Fruit fly (Drosophila melanogaster): ENCODE measurements around the gene Naa20B.

Naa20B gene

DNA sequence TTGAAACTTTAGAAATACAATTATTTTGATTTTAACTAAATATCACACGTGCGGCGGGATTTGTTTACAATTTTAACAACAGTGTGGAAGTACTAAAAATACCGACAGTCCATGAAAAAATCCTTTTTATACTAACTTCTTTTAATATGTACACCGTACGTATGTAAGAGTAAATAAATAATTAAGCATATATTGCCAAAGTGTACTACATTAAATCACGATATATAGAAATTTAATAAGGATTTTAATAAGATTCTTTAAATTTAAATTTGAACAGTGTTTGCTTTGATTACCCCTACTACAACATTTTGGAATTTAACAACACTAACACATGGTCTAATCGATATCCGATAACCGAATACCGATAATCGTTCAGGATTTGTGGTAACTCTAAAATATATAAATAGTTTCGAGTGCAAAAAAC lies 35.0 kb upstream of the Naa20B start, which contains the start of the genes Ski6 and CG16812 (continued):
- TF ChIP-seq CG3838 (GFP tag; optimal IDR thresholded peaks at IDR 0.05) (no peak), ftz-f1 (GFP tag; optimal IDR thresholded peaks at IDR 0.05) (no peak), CG42726 (GFP tag; IDR thresholded peaks at IDR 0.05; ENCODE audit: partially characterized antibody) (no peak), C15 (GFP tag; IDR thresholded peaks at IDR 0.05) (no peak), CG11085 (GFP tag; IDR thresholded peaks at IDR 0.05) (0 out of 2 replicates have a peak, but pooled peaks have one; percentile 26), dimm (GFP tag; IDR thresholded peaks at IDR 0.05) (no peak), CG10959 (GFP tag; IDR thresholded peaks at IDR 0.05) (no peak), CG4282 (GFP tag; optimal IDR thresholded peaks at IDR 0.05) (no peak), sob (GFP tag; IDR thresholded peaks at IDR 0.05) (no peak; the same call in 1 of the 2 replicates), sim (GFP tag; IDR thresholded peaks at IDR 0.05) (no peak), Gsc (GFP tag; IDR thresholded peaks at IDR 0.05) (no peak), phol (tag; optimal IDR thresholded peaks at IDR 0.05) (peak; percentile 82), gt (GFP tag; IDR thresholded peaks at IDR 0.05) (no peak), tio (GFP tag; optimal IDR thresholded peaks at IDR 0.05) (no peak), sima (GFP tag; optimal IDR thresholded peaks at IDR 0.05) (no peak), disco-r (GFP tag; optimal IDR thresholded peaks at IDR 0.05) (no peak), corto (GFP tag; optimal IDR thresholded peaks at IDR 0.05) (no peak), CG10147 (GFP tag; optimal IDR thresholded peaks at IDR 0.05) (no peak), Sin3A (optimal IDR thresholded peaks at IDR 0.05) (no peak), Hr78 (GFP tag; optimal IDR thresholded peaks at IDR 0.05) (no peak), Usf (GFP tag; optimal IDR thresholded peaks at IDR 0.05) (no peak), CG4854 (GFP tag; optimal IDR thresholded peaks at IDR 0.05) (no peak), CG10654 (GFP tag; optimal IDR thresholded peaks at IDR 0.05) (peak; percentile 65), CG8765 (GFP tag; IDR thresholded peaks at IDR 0.05) (no peak), gem (tag; optimal IDR thresholded peaks at IDR 0.05) (peak; percentile 89), fru (optimal IDR thresholded peaks at IDR 0.05) (no peak), Xrp1 (GFP tag; IDR thresholded peaks at IDR 0.05) (peak; percentile 76), jing (GFP tag; optimal IDR thresholded peaks at IDR 0.05) (no peak), CG10321 (GFP tag; IDR thresholded peaks at IDR 0.05) (no peak), bsh (GFP tag; optimal IDR thresholded peaks at IDR 0.05) (peak in 1 of 2 experiments; percentile 79), NC2β (GFP tag; optimal IDR thresholded peaks at IDR 0.05) (peak; percentile 51), gro (GFP tag; optimal IDR thresholded peaks at IDR 0.05) (no peak), Kr (GFP tag; optimal IDR thresholded peaks at IDR 0.05) (no peak), CG8478 (optimal IDR thresholded peaks at IDR 0.05) (no peak), CG17829 (tag; optimal IDR thresholded peaks at IDR 0.05) (peak; percentile 87), fd3F (GFP tag; optimal IDR thresholded peaks at IDR 0.05) (peak; percentile 66), CoRest (tag; optimal IDR thresholded peaks at IDR 0.05) (peak; percentile 81), MTF-1 (GFP tag; optimal IDR thresholded peaks at IDR 0.05; ENCODE audit: borderline replicate concordance) (peak; percentile 68), Eip74EF (GFP tag; optimal IDR thresholded peaks at IDR 0.05) (no peak), tna (GFP tag; IDR thresholded peaks at IDR 0.05; ENCODE audit: partially characterized antibody) (no peak), stwl (tag; optimal IDR thresholded peaks at IDR 0.05) (peak; percentile 79), CG34422 (GFP tag; IDR thresholded peaks at IDR 0.05) (no peak), CG8089 (GFP tag; optimal IDR thresholded peaks at IDR 0.05) (no peak), jigr1 (GFP tag; IDR thresholded peaks at IDR 0.05) (no peak), zf30C (GFP tag; optimal IDR thresholded peaks at IDR 0.05) (no peak), rib (GFP tag; IDR thresholded peaks at IDR 0.05) (no peak), CG7963 (GFP tag; IDR thresholded peaks at IDR 0.05; ENCODE audit: partially characterized antibody) (0 out of 3 replicates have a peak, but pooled peaks have one; percentile 18), Doc3 (GFP tag; IDR thresholded peaks at IDR 0.05; ENCODE audit: partially characterized antibody) (no peak; the same call in 2 of the 3 replicates), CG15514 (GFP tag; optimal IDR thresholded peaks at IDR 0.05) (peak; percentile 51), Dref (GFP tag; IDR thresholded peaks at IDR 0.05) (peak; percentile 76), E2f2 (GFP tag; IDR thresholded peaks at IDR 0.05) (peak; percentile 58; the same call in 1 of the 2 replicates), Nf-YA (GFP tag; IDR thresholded peaks at IDR 0.05) (0 out of 2 replicates have a peak, but pooled peaks have one; percentile 4)

Data from whole organism, embryonic.